Worm (Caenorhabditis elegans) whole organism, midembryonic: Measurements from ENCODE around the gene smc-6.

Experiments
- cog-1 ChIP-seq: sonication (generic microtip); optimal IDR thresholded peaks from 2 replicates; lab custom pipeline; 2016; ENCODE audit warnings: missing genetic modification characterization, missing compliant biosample characterization
- flt-1 ChIP-seq: fragments of 200-800 bp; sonication (Bioruptor generic); IDR thresholded peaks from 2 replicates; pipeline ENCODE4 v1.3.6; 2022; ENCODE audit warnings: missing genetic modification characterization, missing compliant biosample characterization
- med-1 ChIP-seq: sonication (generic microtip); optimal IDR thresholded peaks from 2 replicates; lab custom pipeline; 2017; ENCODE audit warnings: missing genetic modification characterization, mild to moderate bottlenecking, missing compliant biosample characterization, antibody characterized with exemption, missing genetic modification reagents; ENCODE audit not compliant: insufficient read depth
- tab-1 ChIP-seq: fragments of 200-800 bp; sonication (Bioruptor generic); IDR thresholded peaks from 2 replicates; pipeline ENCODE4 v1.3.6; 2022; ENCODE audit warnings: missing genetic modification characterization, missing compliant biosample characterization

ce11 chrII:11604613-11605012 is 26.1 kb downstream of the smc-6 start:
- no peak for TF ChIP-seq med-1 (GFP tag; lab: Kevin White, UChicago)
- TF ChIP-seq tab-1 (GFP tag; lab: Robert Waterston, UW), result no peak
- TF ChIP-seq flt-1 (GFP tag; lab: Robert Waterston, UW), result no peak
- no peak for TF ChIP-seq cog-1 (tag; lab: Kevin White, UChicago)
